Worm (Caenorhabditis elegans) whole organism, young adult: Measurements from ENCODE around the gene D2063.1.

Source experiments
- B0035.1 ChIP-seq: sonication (generic microtip); optimal IDR thresholded peaks from 2 replicates; lab custom pipeline; 2016; ENCODE audit warnings: missing genetic modification characterization, mild to moderate bottlenecking, missing compliant biosample characterization, missing genotype, missing genetic modification reagents
- D2030.7 ChIP-seq: fragments of 200-800 bp; sonication (Bioruptor generic); IDR thresholded peaks from 2 replicates; pipeline ENCODE4 v1.3.6; 2022; ENCODE audit warnings: missing genetic modification reagents, missing genetic modification characterization, missing compliant biosample characterization
- F23B12.7 ChIP-seq: sonication (generic microtip); optimal IDR thresholded peaks from 2 replicates; lab custom pipeline; 2017; ENCODE audit warnings: missing genetic modification characterization, mild to moderate bottlenecking, missing compliant biosample characterization, antibody characterized with exemption, moderate library complexity; ENCODE audit not compliant: insufficient read depth
- F37B4.10 ChIP-seq: fragments of 200-800 bp; sonication (Bioruptor generic); IDR thresholded peaks from 2 replicates; pipeline ENCODE4 v1.3.6; 2022; ENCODE audit warnings: missing genetic modification characterization, missing compliant biosample characterization
- F39B2.1 ChIP-seq: fragments of 200-800 bp; sonication (Bioruptor generic); IDR thresholded peaks from 2 replicates; pipeline ENCODE4 v1.3.6; 2022; ENCODE audit warnings: missing genetic modification reagents, missing genetic modification characterization, missing compliant biosample characterization
- F49E8.2 ChIP-seq: sonication (generic microtip); optimal IDR thresholded peaks from 3 replicates; lab custom pipeline; 2017; ENCODE audit warnings: missing genetic modification characterization, mild to moderate bottlenecking, missing compliant biosample characterization, antibody characterized with exemption, moderate library complexity; ENCODE audit not compliant: insufficient read depth
- F52B5.7 ChIP-seq: sonication (generic microtip); optimal IDR thresholded peaks from 2 replicates; lab custom pipeline; 2016; ENCODE audit warnings: mild to moderate bottlenecking, missing genetic modification characterization, missing compliant biosample characterization
- F57A8.1 ChIP-seq: fragments of 200-800 bp; sonication (Bioruptor generic); optimal IDR thresholded peaks from 2 replicates; lab custom pipeline; 2018; ENCODE audit warnings: mild to moderate bottlenecking, missing genetic modification characterization, moderate library complexity, missing compliant biosample characterization
- F57C9.4 ChIP-seq: sonication (generic microtip); optimal IDR thresholded peaks from 2 replicates; lab custom pipeline; 2017; ENCODE audit warnings: mild to moderate bottlenecking, missing genetic modification characterization, missing compliant biosample characterization
- K11D2.4 ChIP-seq: fragments of 200-800 bp; sonication (Bioruptor generic); IDR thresholded peaks from 2 replicates; pipeline ENCODE4 v1.3.6; 2022; ENCODE audit warnings: missing genetic modification reagents, missing genetic modification characterization, missing compliant biosample characterization
- K12H6.12 ChIP-seq: fragments of 200-800 bp; sonication (Bioruptor generic); optimal IDR thresholded peaks from 2 replicates; lab custom pipeline; 2018; ENCODE audit warnings: mild to moderate bottlenecking, missing genetic modification characterization, missing compliant biosample characterization
- T07F8.4 ChIP-seq: sonication (generic microtip); optimal IDR thresholded peaks from 2 replicates; lab custom pipeline; 2016; ENCODE audit warnings: mild to moderate bottlenecking, missing genetic modification characterization, moderate library complexity, missing compliant biosample characterization
- athp-1 ChIP-seq: sonication (generic microtip); optimal IDR thresholded peaks from 2 replicates; lab custom pipeline; 2017; ENCODE audit warnings: mild to moderate bottlenecking, missing genetic modification characterization, missing compliant biosample characterization
- bed-2 ChIP-seq: fragments of 200-800 bp; sonication (Bioruptor generic); IDR thresholded peaks from 2 replicates; pipeline ENCODE4 v1.3.6; 2022; ENCODE audit warnings: missing genetic modification reagents, missing genetic modification characterization, missing compliant biosample characterization
- ccch-3 ChIP-seq: fragments of 200-800 bp; sonication (Bioruptor generic); optimal IDR thresholded peaks from 2 replicates; lab custom pipeline; 2018; ENCODE audit warnings: mild to moderate bottlenecking, missing genetic modification characterization, missing compliant biosample characterization
- cebp-1 ChIP-seq, 2 experiments: fragments of 200-800 bp in 1 of 2; sonication (Bioruptor generic) in 1 of 2; sonication (generic microtip) in 1 of 2; IDR thresholded peaks in 1 of 2; optimal IDR thresholded peaks in 1 of 2; 2 replicates each; pipeline versions ENCODE4 v1.3.6 to Lab custom; 2017 to 2022; ENCODE audit warnings: missing compliant biosample characterization in 2 of 2, missing genetic modification characterization in 2 of 2, mild to moderate bottlenecking in 1 of 2, missing genetic modification reagents in 1 of 2, moderate library complexity in 1 of 2
- cebp-2 ChIP-seq: fragments of 200-800 bp; sonication (Bioruptor generic); IDR thresholded peaks from 2 replicates; pipeline ENCODE4 v1.3.6; 2022; ENCODE audit warnings: missing genetic modification characterization, missing compliant biosample characterization
- ceh-27 ChIP-seq: fragments of 200-800 bp; sonication (Bioruptor generic); optimal IDR thresholded peaks from 2 replicates; lab custom pipeline; 2018; ENCODE audit warnings: mild to moderate bottlenecking, missing genetic modification characterization, moderate library complexity, missing compliant biosample characterization
- ceh-40 ChIP-seq: fragments of 200-800 bp; sonication (Bioruptor generic); IDR thresholded peaks from 2 replicates; pipeline ENCODE4 v1.3.6; 2022; ENCODE audit warnings: missing genetic modification characterization, missing compliant biosample characterization
- ceh-79 ChIP-seq: sonication (generic microtip); optimal IDR thresholded peaks from 2 replicates; lab custom pipeline; 2017; ENCODE audit warnings: mild to moderate bottlenecking, missing genetic modification characterization, missing compliant biosample characterization
- chd-7 ChIP-seq: sonication (generic microtip); optimal IDR thresholded peaks from 2 replicates; lab custom pipeline; 2016; ENCODE audit warnings: mild to moderate bottlenecking, missing genetic modification characterization, moderate library complexity, missing compliant biosample characterization
- die-1 ChIP-seq: sonication (generic microtip); optimal IDR thresholded peaks from 2 replicates; lab custom pipeline; 2016; ENCODE audit warnings: missing genotype, mild to moderate bottlenecking, missing genetic modification characterization, missing compliant biosample characterization
- dox-1 ChIP-seq: fragments of 200-800 bp; sonication (Bioruptor generic); IDR thresholded peaks from 2 replicates; pipeline ENCODE4 v1.3.6; 2022; ENCODE audit warnings: missing genetic modification reagents, missing genetic modification characterization, missing compliant biosample characterization
- dpff-1 ChIP-seq: sonication (generic microtip); optimal IDR thresholded peaks from 2 replicates; lab custom pipeline; 2017; ENCODE audit warnings: mild to moderate bottlenecking, missing genetic modification characterization, missing compliant biosample characterization
- dpl-1 ChIP-seq: fragments of 150-350 bp; optimal IDR thresholded peaks from 2 replicates; lab custom pipeline; 2014; ENCODE audit warnings: missing biosample characterization, missing genetic modification reagents, missing genetic modification characterization
- egl-18 ChIP-seq: fragments of 200-800 bp; sonication (Bioruptor generic); IDR thresholded peaks from 2 replicates; pipeline ENCODE4 v1.3.6; 2022; ENCODE audit warnings: missing genetic modification reagents, missing genetic modification characterization, missing compliant biosample characterization
- egl-44 ChIP-seq: fragments of 200-800 bp; sonication (Bioruptor generic); IDR thresholded peaks from 2 replicates; pipeline ENCODE4 v1.3.6; 2022; ENCODE audit warnings: missing genetic modification reagents, missing genetic modification characterization, missing compliant biosample characterization
- gei-17 ChIP-seq: fragments of 200-800 bp; sonication (Bioruptor generic); optimal IDR thresholded peaks from 2 replicates; lab custom pipeline; 2018; ENCODE audit warnings: mild to moderate bottlenecking, missing genetic modification characterization, missing compliant biosample characterization
- him-1 ChIP-seq: sonication (generic microtip); optimal IDR thresholded peaks from 2 replicates; lab custom pipeline; 2016; ENCODE audit warnings: missing genotype, missing genetic modification reagents, missing genetic modification characterization, missing compliant biosample characterization
- hlh-26 ChIP-seq: fragments of 200-800 bp; sonication (Bioruptor generic); conservative IDR thresholded peaks from 2 replicates; pipeline ENCODE4 v1.3.6; 2022; ENCODE audit warnings: missing genetic modification reagents, missing genetic modification characterization, missing compliant biosample characterization
- lag-1 ChIP-seq: fragments of 200-800 bp; sonication (Bioruptor generic); IDR thresholded peaks from 2 replicates; pipeline ENCODE4 v1.3.6; 2022; ENCODE audit warnings: missing genetic modification reagents, missing genetic modification characterization, missing compliant biosample characterization
- let-607 ChIP-seq, 2 experiments: fragments of 200-800 bp in 1 of 2; sonication (Bioruptor generic) in 1 of 2; sonication (generic microtip) in 1 of 2; optimal IDR thresholded peaks; 2 replicates each; lab custom pipeline; 2016 to 2018; ENCODE audit warnings: mild to moderate bottlenecking in 2 of 2, missing compliant biosample characterization in 2 of 2, missing genetic modification characterization in 2 of 2, moderate library complexity in 2 of 2, missing genotype in 1 of 2
- lin-26 ChIP-seq: fragments of 200-800 bp; sonication (Bioruptor generic); IDR thresholded peaks from 2 replicates; pipeline ENCODE4 v1.3.6; 2022; ENCODE audit warnings: missing genetic modification reagents, missing genetic modification characterization, missing compliant biosample characterization
- lin-35 ChIP-seq, 3 experiments: fragments of 150-350 bp in 2 of 3; sonication (generic microtip) in 1 of 3; optimal IDR thresholded peaks; 2 replicates each; lab custom pipeline; 2014 to 2018; ENCODE audit warnings: missing biosample characterization in 3 of 3, missing genetic modification characterization in 3 of 3, missing genetic modification reagents in 3 of 3
- lin-40 ChIP-seq: sonication (generic microtip); optimal IDR thresholded peaks from 2 replicates; lab custom pipeline; 2016; ENCODE audit warnings: missing genetic modification characterization, mild to moderate bottlenecking, missing compliant biosample characterization, missing genotype, missing genetic modification reagents
- mel-28 ChIP-seq: sonication (generic microtip); optimal IDR thresholded peaks from 2 replicates; lab custom pipeline; 2016; ENCODE audit warnings: borderline replicate concordance, mild to moderate bottlenecking, missing genetic modification characterization, missing compliant biosample characterization
- mxl-1 ChIP-seq: sonication (generic microtip); optimal IDR thresholded peaks from 2 replicates; lab custom pipeline; 2016; ENCODE audit warnings: missing genetic modification characterization, missing compliant biosample characterization
- nhr-90 ChIP-seq: sonication (generic microtip); optimal IDR thresholded peaks from 2 replicates; lab custom pipeline; 2016; ENCODE audit warnings: missing genotype, mild to moderate bottlenecking, missing genetic modification characterization, missing compliant biosample characterization
- pha-4 ChIP-seq: fragments of 150-350 bp; sonication (generic microtip); optimal IDR thresholded peaks from 2 replicates; lab custom pipeline; 2014; ENCODE audit warnings: missing biosample characterization, missing genetic modification reagents, missing genetic modification characterization
- rcor-1 ChIP-seq: fragments of 200-800 bp; sonication (Bioruptor generic); IDR thresholded peaks from 2 replicates; pipeline ENCODE4 v1.3.6; 2022; ENCODE audit warnings: missing genetic modification reagents, missing genetic modification characterization, missing compliant biosample characterization
- repo-1 ChIP-seq: sonication (generic microtip); optimal IDR thresholded peaks from 2 replicates; lab custom pipeline; 2017; ENCODE audit warnings: mild to moderate bottlenecking, missing genetic modification characterization, missing compliant biosample characterization
- somi-1 ChIP-seq: fragments of 200-800 bp; sonication (Bioruptor generic); optimal IDR thresholded peaks from 2 replicates; lab custom pipeline; 2018; ENCODE audit warnings: mild to moderate bottlenecking, missing genetic modification characterization, missing compliant biosample characterization
- sptf-2 ChIP-seq: fragments of 200-800 bp; sonication (Bioruptor generic); optimal IDR thresholded peaks from 2 replicates; lab custom pipeline; 2018; ENCODE audit warnings: mild to moderate bottlenecking, missing genetic modification characterization, missing compliant biosample characterization
- tbp1 ChIP-seq: fragments of 200-800 bp; sonication (Bioruptor generic); optimal IDR thresholded peaks from 2 replicates; lab custom pipeline; 2018; ENCODE audit warnings: mild to moderate bottlenecking, missing genetic modification characterization, missing compliant biosample characterization
- tbx-9 ChIP-seq: sonication (generic microtip); optimal IDR thresholded peaks from 2 replicates; lab custom pipeline; 2016; ENCODE audit warnings: borderline replicate concordance, missing genetic modification characterization, inconsistent platforms, missing compliant biosample characterization
- xnd-1 ChIP-seq: sonication (generic microtip); optimal IDR thresholded peaks from 2 replicates; lab custom pipeline; 2016; ENCODE audit warnings: missing genotype, missing genetic modification reagents, missing genetic modification characterization, missing compliant biosample characterization
- zfh-2 ChIP-seq: fragments of 200-800 bp; sonication (Bioruptor generic); conservative IDR thresholded peaks from 2 replicates; pipeline ENCODE4 v1.3.6; 2022; ENCODE audit warnings: missing genetic modification reagents, missing genetic modification characterization, missing compliant biosample characterization
- ztf-18 ChIP-seq: sonication (generic microtip); optimal IDR thresholded peaks from 2 replicates; lab custom pipeline; 2016; ENCODE audit warnings: missing genotype, mild to moderate bottlenecking, missing genetic modification characterization, missing compliant biosample characterization
- ztf-6 ChIP-seq: fragments of 200-800 bp; sonication (Bioruptor generic); IDR thresholded peaks from 2 replicates; pipeline ENCODE4 v1.3.6; 2022; ENCODE audit warnings: missing genetic modification reagents, missing genetic modification characterization, missing compliant biosample characterization

The D2063.1 gene

DNA sequence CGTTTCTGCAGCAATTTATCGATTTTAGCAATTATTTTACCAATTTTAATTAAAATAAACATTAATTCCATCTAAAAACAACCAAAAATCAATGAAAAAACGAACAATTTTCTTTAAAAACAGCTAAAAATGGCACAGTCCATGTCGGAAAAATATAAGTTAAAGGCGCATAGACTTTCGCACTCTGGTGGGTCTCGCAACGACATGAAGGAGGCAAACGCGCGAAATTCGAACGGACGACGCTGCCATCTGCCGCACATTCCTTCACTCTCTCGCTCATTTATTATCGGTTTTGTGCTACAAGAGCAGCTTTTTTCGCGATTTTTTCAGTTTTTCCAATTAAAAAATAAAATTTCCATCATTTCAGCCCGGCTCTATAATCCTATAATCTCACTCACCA is 19.9 kb downstream of the D2063.1 start, which contains the start of gene mcm-7 (continued):
- TF ChIP-seq xnd-1 (peak; percentile 62), F37B4.10 (GFP tag; lab: Robert Waterston, UW) (no peak), dpff-1 (tag; lab: Kevin White, UChicago) (no peak), egl-44 (GFP tag; lab: Robert Waterston, UW) (no peak), athp-1 (no peak), lin-26 (no peak), dpl-1 (peak; percentile 79), K11D2.4 (GFP tag; lab: Robert Waterston, UW) (no peak), egl-18 (no peak), let-607 (tag; optimal IDR thresholded peaks at IDR 0.05; lab: Kevin White, UChicago) (no peak), him-1 (tag; lab: Kevin White, UChicago) (no peak), ceh-27 (GFP tag; lab: Kevin White, UChicago) (no peak), repo-1 (tag; lab: Kevin White, UChicago) (no peak), F57A8.1 (GFP tag; lab: Kevin White, UChicago) (no peak), die-1 (no peak), rcor-1 (GFP tag; lab: Robert Waterston, UW) (peak; percentile 57; the same call in 1 of the 2 replicates), hlh-26 (GFP tag; lab: Robert Waterston, UW) (no peak), ztf-6 (no peak), zfh-2 (GFP tag; lab: Robert Waterston, UW) (no peak), F52B5.7 (tag; lab: Kevin White, UChicago) (no peak), D2030.7 (GFP tag; lab: Robert Waterston, UW) (peak; percentile 58), cebp-2 (GFP tag; lab: Robert Waterston, UW) (no peak), sptf-2 (no peak), ceh-79 (no peak), lin-40 (tag; lab: Kevin White, UChicago) (no peak), T07F8.4 (no peak), F39B2.1 (no peak), chd-7 (no peak), ceh-40 (GFP tag; lab: Robert Waterston, UW) (no peak), mxl-1 (no peak), K12H6.12 (tag; lab: Kevin White, UChicago) (no peak), lin-35 (GFP tag; optimal IDR thresholded peaks at IDR 0.05; lab: Kevin White, UChicago) (peak; percentile 17 to 84 (median 37)), cebp-1 (GFP tag; IDR thresholded peaks at IDR 0.05; lab: Robert Waterston, UW) (no peak), cebp-1 (tag; optimal IDR thresholded peaks at IDR 0.05; lab: Kevin White, UChicago) (peak; percentile 41), lag-1 (GFP tag; lab: Robert Waterston, UW) (no peak), ztf-18 (tag; lab: Kevin White, UChicago) (no peak), bed-2 (GFP tag; lab: Robert Waterston, UW) (no peak), gei-17 (no peak), ccch-3 (GFP tag; lab: Kevin White, UChicago) (no peak), F23B12.7 (peak; percentile 45), F49E8.2 (no peak), tbx-9 (tag; lab: Kevin White, UChicago) (no peak), F57C9.4 (tag; lab: Kevin White, UChicago) (no peak), mel-28 (tag; lab: Kevin White, UChicago) (no peak), pha-4 (tag; lab: Kevin White, UChicago) (no peak), B0035.1 (tag; lab: Kevin White, UChicago) (no peak), somi-1 (GFP tag; lab: Kevin White, UChicago) (no peak), tbp1 (GFP tag; lab: Kevin White, UChicago) (peak; percentile 30), nhr-90 (tag; lab: Kevin White, UChicago) (no peak), dox-1 (GFP tag; lab: Robert Waterston, UW) (peak; percentile 77)
